Worm (Caenorhabditis elegans) whole organism, young adult: ENCODE measurements around the gene spp-16.

Experiments
- Y53F4B.3 ChIP-seq: fragments of 200-800 bp; sonication (Bioruptor generic); IDR thresholded peaks from 2 replicates; pipeline ENCODE4 v1.3.6; 2022; ENCODE audit warnings: missing genetic modification reagents, missing genetic modification characterization, missing compliant biosample characterization
- Y56A3A.18 ChIP-seq: fragments of 200-800 bp; sonication (Bioruptor generic); IDR thresholded peaks from 2 replicates; pipeline ENCODE4 v1.3.6; 2022; ENCODE audit warnings: missing genetic modification reagents, missing genetic modification characterization, missing compliant biosample characterization
- ama-1 ChIP-seq, 3 experiments: fragments of 150-350 bp in 1 of 3; sonication (generic microtip) in 2 of 3; optimal IDR thresholded peaks; 2 replicates each; lab custom pipeline; 2014 to 2018; ENCODE audit warnings: missing biosample characterization in 2 of 3, missing genetic modification characterization in 2 of 3, missing genetic modification reagents in 2 of 3
- aptf-3 ChIP-seq: fragments of 200-800 bp; sonication (Bioruptor generic); IDR thresholded peaks from 2 replicates; pipeline ENCODE4 v1.3.6; 2022; ENCODE audit warnings: missing genetic modification characterization, missing compliant biosample characterization
- ceh-79 ChIP-seq: sonication (generic microtip); optimal IDR thresholded peaks from 2 replicates; lab custom pipeline; 2017; ENCODE audit warnings: mild to moderate bottlenecking, missing genetic modification characterization, missing compliant biosample characterization
- lin-54 ChIP-seq: fragments of 200-800 bp; sonication (Bioruptor generic); optimal IDR thresholded peaks from 2 replicates; lab custom pipeline; 2018; ENCODE audit warnings: mild to moderate bottlenecking, missing genetic modification characterization, missing compliant biosample characterization
- mel-28 ChIP-seq: sonication (generic microtip); optimal IDR thresholded peaks from 2 replicates; lab custom pipeline; 2016; ENCODE audit warnings: borderline replicate concordance, mild to moderate bottlenecking, missing genetic modification characterization, missing compliant biosample characterization
- pbrm-1 ChIP-seq: fragments of 200-800 bp; sonication (Bioruptor generic); IDR thresholded peaks from 2 replicates; pipeline ENCODE4 v1.3.6; 2022; ENCODE audit warnings: missing genetic modification reagents, missing genetic modification characterization, missing compliant biosample characterization
- pha-4 ChIP-seq: fragments of 150-350 bp; sonication (generic microtip); optimal IDR thresholded peaks from 2 replicates; lab custom pipeline; 2014; ENCODE audit warnings: missing biosample characterization, missing genetic modification reagents, missing genetic modification characterization
- rpc-1 ChIP-seq, 2 experiments: fragments of 150-350 bp in 1 of 2; sonication (generic microtip) in 1 of 2; optimal IDR thresholded peaks; 2 replicates each; lab custom pipeline; 2014 to 2018; ENCODE audit warnings: missing biosample characterization in 1 of 2, missing genetic modification characterization in 1 of 2, missing genetic modification reagents in 1 of 2, missing genotype in 1 of 2
- sea-2 ChIP-seq: fragments of 200-800 bp; sonication (Bioruptor generic); IDR thresholded peaks from 2 replicates; pipeline ENCODE4 v1.3.6; 2022; ENCODE audit warnings: missing genetic modification characterization, missing compliant biosample characterization
- snpc-1.1 ChIP-seq: sonication (generic microtip); optimal IDR thresholded peaks from 2 replicates; lab custom pipeline; 2017; ENCODE audit warnings: missing genetic modification characterization, mild to moderate bottlenecking, missing compliant biosample characterization, antibody characterized with exemption, moderate library complexity, missing genotype, missing genetic modification reagents; ENCODE audit not compliant: insufficient read depth
- snpc-4 ChIP-seq, 5 experiments: fragments of 150-350 bp in 1 of 5; sonication (generic microtip) in 4 of 5; optimal IDR thresholded peaks; 2 replicates each; lab custom pipeline; 2014 to 2018; ENCODE audit warnings: missing genetic modification characterization in 5 of 5, missing biosample characterization in 3 of 5, antibody characterized with exemption in 2 of 5, mild to moderate bottlenecking in 2 of 5, missing compliant biosample characterization in 2 of 5, missing genotype in 2 of 5, moderate library complexity in 2 of 5, missing genetic modification reagents in 1 of 5
- ztf-18 ChIP-seq: sonication (generic microtip); optimal IDR thresholded peaks from 2 replicates; lab custom pipeline; 2016; ENCODE audit warnings: missing genotype, mild to moderate bottlenecking, missing genetic modification characterization, missing compliant biosample characterization

DNA sequence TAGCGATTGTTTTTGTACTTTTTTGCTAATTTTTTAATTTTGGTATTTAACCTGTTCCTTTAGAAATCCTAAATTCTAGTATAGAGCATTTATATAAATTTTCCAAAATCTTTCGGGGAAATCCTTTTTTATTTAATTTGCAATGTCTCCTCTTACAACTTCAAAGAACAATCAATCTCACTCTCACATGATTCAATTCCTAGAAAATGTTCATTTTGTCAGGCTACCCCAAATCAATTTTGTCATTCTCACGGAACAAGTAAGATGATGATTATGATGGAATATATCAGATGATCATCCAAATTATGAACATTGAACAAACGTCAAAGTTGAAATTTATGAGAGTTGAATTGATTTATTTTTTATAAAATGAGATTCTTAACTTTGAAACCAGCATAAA, 36.2 kb upstream of the spp-16 start:
- no peak for TF ChIP-seq rpc-1 (optimal IDR thresholded peaks at IDR 0.05; lab: Kevin White, UChicago)
- TF ChIP-seq rpc-1 (tag; optimal IDR thresholded peaks at IDR 0.05; lab: Kevin White, UChicago), result no peak
- no peak for TF ChIP-seq ceh-79 (tag; lab: Kevin White, UChicago)
- TF ChIP-seq Y53F4B.3 (GFP tag; lab: Robert Waterston, UW), result no peak
- TF ChIP-seq ama-1 (optimal IDR thresholded peaks at IDR 0.05; lab: Kevin White, UChicago), result peak; percentile 37
- peak in 1 of 2 experiments; percentile 10 for TF ChIP-seq ama-1 (GFP tag; optimal IDR thresholded peaks at IDR 0.05; lab: Kevin White, UChicago)
- TF ChIP-seq lin-54 (GFP tag; lab: Kevin White, UChicago), result no peak
- TF ChIP-seq pha-4, result no peak
- no peak for TF ChIP-seq snpc-1.1 (tag; lab: Kevin White, UChicago)
- TF ChIP-seq pbrm-1, result no peak
- no peak for TF ChIP-seq snpc-4 (GFP tag; optimal IDR thresholded peaks at IDR 0.05; lab: Kevin White, UChicago)
- no peak for TF ChIP-seq snpc-4 (tag; optimal IDR thresholded peaks at IDR 0.05; lab: Kevin White, UChicago)
- TF ChIP-seq Y56A3A.18, result no peak
- no peak for TF ChIP-seq sea-2 (GFP tag; lab: Robert Waterston, UW)
- TF ChIP-seq ztf-18, result no peak
- TF ChIP-seq mel-28 (tag; lab: Kevin White, UChicago), result no peak
- no peak for TF ChIP-seq aptf-3 (GFP tag; lab: Robert Waterston, UW)
